Worm (Caenorhabditis elegans) whole organism, young adult: Measurements from ENCODE around the gene C01G6.9.

Source experiments
- D2030.7 ChIP-seq: fragments of 200-800 bp; sonication (Bioruptor generic); IDR thresholded peaks from 2 replicates; pipeline ENCODE4 v1.3.6; 2022; ENCODE audit warnings: missing genetic modification reagents, missing genetic modification characterization, missing compliant biosample characterization
- F23B12.7 ChIP-seq: sonication (generic microtip); optimal IDR thresholded peaks from 2 replicates; lab custom pipeline; 2017; ENCODE audit warnings: missing genetic modification characterization, mild to moderate bottlenecking, missing compliant biosample characterization, antibody characterized with exemption, moderate library complexity; ENCODE audit not compliant: insufficient read depth
- F57C9.4 ChIP-seq: sonication (generic microtip); optimal IDR thresholded peaks from 2 replicates; lab custom pipeline; 2017; ENCODE audit warnings: mild to moderate bottlenecking, missing genetic modification characterization, missing compliant biosample characterization
- K11D2.4 ChIP-seq: fragments of 200-800 bp; sonication (Bioruptor generic); IDR thresholded peaks from 2 replicates; pipeline ENCODE4 v1.3.6; 2022; ENCODE audit warnings: missing genetic modification reagents, missing genetic modification characterization, missing compliant biosample characterization
- T26A5.8 ChIP-seq: sonication (generic microtip); optimal IDR thresholded peaks from 2 replicates; lab custom pipeline; 2016; ENCODE audit warnings: missing genetic modification characterization, missing compliant biosample characterization
- Y79H2A.3 ChIP-seq: fragments of 200-800 bp; sonication (Bioruptor generic); conservative IDR thresholded peaks from 2 replicates; pipeline ENCODE4 v1.3.6; 2022; ENCODE audit warnings: missing genetic modification reagents, missing genetic modification characterization, missing compliant biosample characterization
- Y95B8A.8 ChIP-seq: fragments of 200-800 bp; sonication (Bioruptor generic); IDR thresholded peaks from 2 replicates; pipeline ENCODE4 v1.3.6; 2022; ENCODE audit warnings: missing genetic modification reagents, missing genetic modification characterization, missing compliant biosample characterization
- ama-1 ChIP-seq, 3 experiments: fragments of 150-350 bp in 1 of 3; sonication (generic microtip) in 2 of 3; optimal IDR thresholded peaks; 2 replicates each; lab custom pipeline; 2014 to 2018; ENCODE audit warnings: missing biosample characterization in 2 of 3, missing genetic modification characterization in 2 of 3, missing genetic modification reagents in 2 of 3
- aptf-3 ChIP-seq: fragments of 200-800 bp; sonication (Bioruptor generic); IDR thresholded peaks from 2 replicates; pipeline ENCODE4 v1.3.6; 2022; ENCODE audit warnings: missing genetic modification characterization, missing compliant biosample characterization
- attf-5 ChIP-seq: fragments of 200-800 bp; sonication (Bioruptor generic); optimal IDR thresholded peaks from 2 replicates; lab custom pipeline; 2018; ENCODE audit warnings: mild to moderate bottlenecking, missing genetic modification characterization, missing compliant biosample characterization
- bed-2 ChIP-seq: fragments of 200-800 bp; sonication (Bioruptor generic); IDR thresholded peaks from 2 replicates; pipeline ENCODE4 v1.3.6; 2022; ENCODE audit warnings: missing genetic modification reagents, missing genetic modification characterization, missing compliant biosample characterization
- ccch-3 ChIP-seq: fragments of 200-800 bp; sonication (Bioruptor generic); optimal IDR thresholded peaks from 2 replicates; lab custom pipeline; 2018; ENCODE audit warnings: mild to moderate bottlenecking, missing genetic modification characterization, missing compliant biosample characterization
- cebp-2 ChIP-seq: fragments of 200-800 bp; sonication (Bioruptor generic); IDR thresholded peaks from 2 replicates; pipeline ENCODE4 v1.3.6; 2022; ENCODE audit warnings: missing genetic modification characterization, missing compliant biosample characterization
- ceh-100 ChIP-seq: fragments of 200-800 bp; sonication (Bioruptor generic); IDR thresholded peaks from 2 replicates; pipeline ENCODE4 v1.3.6; 2022; ENCODE audit warnings: missing genetic modification reagents, missing genetic modification characterization, missing compliant biosample characterization
- dpff-1 ChIP-seq: sonication (generic microtip); optimal IDR thresholded peaks from 2 replicates; lab custom pipeline; 2017; ENCODE audit warnings: mild to moderate bottlenecking, missing genetic modification characterization, missing compliant biosample characterization
- efl-1 ChIP-seq: fragments of 150-350 bp; optimal IDR thresholded peaks from 2 replicates; lab custom pipeline; 2014; ENCODE audit warnings: missing biosample characterization, missing genetic modification reagents, missing genetic modification characterization
- fkh-3 ChIP-seq: sonication (generic microtip); optimal IDR thresholded peaks from 2 replicates; lab custom pipeline; 2016; ENCODE audit warnings: mild to moderate bottlenecking, missing genetic modification characterization, missing compliant biosample characterization
- him-1 ChIP-seq: sonication (generic microtip); optimal IDR thresholded peaks from 2 replicates; lab custom pipeline; 2016; ENCODE audit warnings: missing genotype, missing genetic modification reagents, missing genetic modification characterization, missing compliant biosample characterization
- hsf-1 ChIP-seq: fragments of 200-800 bp; sonication (Bioruptor generic); IDR thresholded peaks from 2 replicates; pipeline ENCODE4 v1.3.6; 2022; ENCODE audit warnings: missing genetic modification reagents, missing genetic modification characterization, missing compliant biosample characterization
- let-526 ChIP-seq: fragments of 200-800 bp; sonication (Bioruptor generic); IDR thresholded peaks from 2 replicates; pipeline ENCODE4 v1.3.6; 2022; ENCODE audit warnings: missing genetic modification reagents, missing genetic modification characterization, missing compliant biosample characterization
- madf-10 ChIP-seq: sonication (generic microtip); optimal IDR thresholded peaks from 2 replicates; lab custom pipeline; 2016; ENCODE audit warnings: mild to moderate bottlenecking, missing genetic modification characterization, missing compliant biosample characterization
- madf-6 ChIP-seq: fragments of 200-800 bp; sonication (Bioruptor generic); IDR thresholded peaks from 2 replicates; pipeline ENCODE4 v1.3.6; 2022; ENCODE audit warnings: missing genetic modification reagents, missing genetic modification characterization, missing compliant biosample characterization
- madf-8 ChIP-seq: fragments of 200-800 bp; sonication (Bioruptor generic); conservative IDR thresholded peaks from 2 replicates; pipeline ENCODE4 v1.3.6; 2022; ENCODE audit warnings: missing genetic modification reagents, missing genetic modification characterization, missing compliant biosample characterization
- mel-28 ChIP-seq: sonication (generic microtip); optimal IDR thresholded peaks from 2 replicates; lab custom pipeline; 2016; ENCODE audit warnings: borderline replicate concordance, mild to moderate bottlenecking, missing genetic modification characterization, missing compliant biosample characterization
- nfya-1 ChIP-seq: sonication (generic microtip); optimal IDR thresholded peaks from 2 replicates; lab custom pipeline; 2017; ENCODE audit warnings: antibody characterized with exemption, missing compliant biosample characterization, missing genetic modification characterization, borderline replicate concordance; ENCODE audit not compliant: insufficient read depth
- nhr-80 ChIP-seq: sonication (generic microtip); optimal IDR thresholded peaks from 2 replicates; lab custom pipeline; 2016; ENCODE audit warnings: missing genetic modification characterization, missing compliant biosample characterization
- rpc-1 ChIP-seq, 2 experiments: fragments of 150-350 bp in 1 of 2; sonication (generic microtip) in 1 of 2; optimal IDR thresholded peaks; 2 replicates each; lab custom pipeline; 2014 to 2018; ENCODE audit warnings: missing biosample characterization in 1 of 2, missing genetic modification characterization in 1 of 2, missing genetic modification reagents in 1 of 2, missing genotype in 1 of 2
- snpc-1.3 ChIP-seq: sonication (generic microtip); optimal IDR thresholded peaks from 2 replicates; lab custom pipeline; 2017; ENCODE audit warnings: missing genetic modification characterization, mild to moderate bottlenecking, missing compliant biosample characterization, antibody characterized with exemption, moderate library complexity, missing genotype, missing genetic modification reagents; ENCODE audit not compliant: insufficient read depth
- somi-1 ChIP-seq: fragments of 200-800 bp; sonication (Bioruptor generic); optimal IDR thresholded peaks from 2 replicates; lab custom pipeline; 2018; ENCODE audit warnings: mild to moderate bottlenecking, missing genetic modification characterization, missing compliant biosample characterization
- tbp1 ChIP-seq: fragments of 200-800 bp; sonication (Bioruptor generic); optimal IDR thresholded peaks from 2 replicates; lab custom pipeline; 2018; ENCODE audit warnings: mild to moderate bottlenecking, missing genetic modification characterization, missing compliant biosample characterization
- tbx-9 ChIP-seq: sonication (generic microtip); optimal IDR thresholded peaks from 2 replicates; lab custom pipeline; 2016; ENCODE audit warnings: borderline replicate concordance, missing genetic modification characterization, inconsistent platforms, missing compliant biosample characterization
- tlf-1 ChIP-seq: fragments of 200-800 bp; sonication (Bioruptor generic); optimal IDR thresholded peaks from 2 replicates; lab custom pipeline; 2018; ENCODE audit warnings: mild to moderate bottlenecking, missing genetic modification characterization, missing compliant biosample characterization
- unc-130 ChIP-seq: sonication (generic microtip); optimal IDR thresholded peaks from 2 replicates; lab custom pipeline; 2016; ENCODE audit warnings: missing genetic modification reagents, missing genetic modification characterization, missing compliant biosample characterization

Gene C01G6.9

DNA sequence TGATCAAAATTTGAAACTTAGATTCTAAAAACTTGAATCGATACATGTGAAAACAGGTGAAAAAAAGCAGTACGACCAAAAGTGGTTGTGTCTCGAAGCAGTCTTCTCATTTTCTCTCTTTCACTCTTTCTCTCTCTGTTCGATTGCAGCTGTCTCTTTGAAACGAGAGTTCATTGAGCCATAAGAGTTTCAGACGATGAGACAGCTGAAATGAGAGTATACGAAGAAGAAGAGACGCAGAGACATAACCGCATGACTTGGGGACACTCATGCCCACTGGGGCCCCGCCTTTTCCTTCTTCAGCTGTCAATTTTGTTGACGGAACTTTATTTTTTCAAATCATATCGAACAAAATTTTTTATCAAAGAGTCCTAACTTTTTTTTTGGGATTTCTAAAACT is 21.6 kb downstream of the C01G6.9 start (continued):
- peak; percentile 49 for TF ChIP-seq madf-10 (tag; lab: Kevin White, UChicago)
- no peak for TF ChIP-seq rpc-1 (optimal IDR thresholded peaks at IDR 0.05; lab: Kevin White, UChicago)
- TF ChIP-seq rpc-1 (tag; optimal IDR thresholded peaks at IDR 0.05; lab: Kevin White, UChicago), result no peak
- TF ChIP-seq D2030.7 (GFP tag; lab: Robert Waterston, UW), result no peak
- TF ChIP-seq cebp-2 (GFP tag; lab: Robert Waterston, UW), result no peak
- peak; percentile 48 for TF ChIP-seq tbp1 (GFP tag; lab: Kevin White, UChicago)
- no peak for TF ChIP-seq mel-28
- TF ChIP-seq Y95B8A.8 (GFP tag; lab: Robert Waterston, UW), result 0 out of 2 replicates have a peak, but pooled peaks have one; percentile 17
- TF ChIP-seq nhr-80 (tag; lab: Kevin White, UChicago), result peak; percentile 81

- TF ChIP-seq F23B12.7 (tag; lab: Kevin White, UChicago), result no peak
- TF ChIP-seq somi-1 (GFP tag; lab: Kevin White, UChicago), result no peak
- TF ChIP-seq tbx-9 (tag; lab: Kevin White, UChicago), result no peak
- TF ChIP-seq snpc-1.3 (tag; lab: Kevin White, UChicago), result no peak
- TF ChIP-seq unc-130, result no peak
- TF ChIP-seq tlf-1 (GFP tag; lab: Kevin White, UChicago), result no peak
- no peak for TF ChIP-seq ama-1 (optimal IDR thresholded peaks at IDR 0.05; lab: Kevin White, UChicago)
- TF ChIP-seq ama-1 (GFP tag; optimal IDR thresholded peaks at IDR 0.05; lab: Kevin White, UChicago), result no peak
- no peak for TF ChIP-seq ccch-3 (GFP tag; lab: Kevin White, UChicago)
- no peak for TF ChIP-seq aptf-3 (GFP tag; lab: Robert Waterston, UW)
- TF ChIP-seq efl-1, result no peak
- no peak for TF ChIP-seq hsf-1 (GFP tag; lab: Robert Waterston, UW)
These were observed 22.7 kb downstream of the C01G6.9 start, which contains the start of gene C01G6.4 for ce11 chrII:9272942-9273341. Gene C01G6.4 (minus strand): TSS chrII:9273042.

DNA sequence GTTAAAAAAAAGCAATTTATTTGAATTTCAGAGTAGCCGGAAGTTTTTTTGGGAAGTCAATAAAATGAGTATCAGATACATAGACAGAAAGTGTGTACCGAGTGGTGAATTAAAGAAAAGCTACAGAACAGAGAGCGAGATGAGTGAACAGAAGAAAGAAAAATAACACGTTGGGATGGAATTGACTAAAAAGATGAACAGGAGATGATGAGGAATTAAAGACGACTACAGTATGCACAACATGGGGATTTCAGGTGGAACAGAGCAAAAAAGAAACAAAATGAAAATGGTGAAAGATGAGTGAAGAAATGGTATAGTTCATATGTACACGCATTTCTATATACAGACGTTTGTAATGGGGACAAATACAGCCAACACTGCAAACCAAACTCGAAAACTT is 24.3 kb downstream of the C01G6.9 start:
- no peak for TF ChIP-seq bed-2
- no peak for TF ChIP-seq Y79H2A.3 (GFP tag; lab: Robert Waterston, UW)
- TF ChIP-seq tbp1 (GFP tag; lab: Kevin White, UChicago), result no peak
- TF ChIP-seq attf-5 (GFP tag; lab: Kevin White, UChicago), result no peak
- no peak for TF ChIP-seq nfya-1 (tag; lab: Kevin White, UChicago)
- no peak for TF ChIP-seq madf-8 (GFP tag; lab: Robert Waterston, UW)
- no peak for TF ChIP-seq F57C9.4 (tag; lab: Kevin White, UChicago)
- TF ChIP-seq ceh-100 (GFP tag; lab: Robert Waterston, UW), result no peak
- no peak for TF ChIP-seq dpff-1 (tag; lab: Kevin White, UChicago)

ce11 chrII:9269588-9269987 is 26.0 kb downstream of the C01G6.9 start, which contains the start of gene C01G6.3:
Gene C01G6.3 (plus strand): TSS chrII:9269888.
- TF ChIP-seq efl-1 (peak; percentile 61), rpc-1 (optimal IDR thresholded peaks at IDR 0.05; lab: Kevin White, UChicago) (no peak), rpc-1 (tag; optimal IDR thresholded peaks at IDR 0.05; lab: Kevin White, UChicago) (no peak), madf-6 (GFP tag; lab: Robert Waterston, UW) (0 out of 2 replicates have a peak, but pooled peaks have one; percentile 38)

- TF ChIP-seq F57C9.4 (tag; lab: Kevin White, UChicago) (no peak), him-1 (tag; lab: Kevin White, UChicago) (no peak), cebp-2 (GFP tag; lab: Robert Waterston, UW) (no peak), T26A5.8 (no peak), let-526 (GFP tag; lab: Robert Waterston, UW) (no peak), K11D2.4 (GFP tag; lab: Robert Waterston, UW) (no peak), madf-10 (tag; lab: Kevin White, UChicago) (no peak), fkh-3 (no peak)
These were observed 26.6 kb downstream of the C01G6.9 start for ce11 chrII:9268983-9269382.
